Fruit fly (Drosophila melanogaster) ovary, adult (tissue): ENCODE measurements around the gene Surf6.

ENCODE experiments used
- CG17801 ChIP-seq: fragments of 200-800 bp; optimal IDR thresholded peaks from 2 replicates; lab custom pipeline; 2019; ENCODE audit warnings: missing biosample characterization, mild to moderate bottlenecking, missing genetic modification characterization, moderate library complexity; ENCODE audit not compliant: partially characterized antibody

Gene Surf6

DNA sequence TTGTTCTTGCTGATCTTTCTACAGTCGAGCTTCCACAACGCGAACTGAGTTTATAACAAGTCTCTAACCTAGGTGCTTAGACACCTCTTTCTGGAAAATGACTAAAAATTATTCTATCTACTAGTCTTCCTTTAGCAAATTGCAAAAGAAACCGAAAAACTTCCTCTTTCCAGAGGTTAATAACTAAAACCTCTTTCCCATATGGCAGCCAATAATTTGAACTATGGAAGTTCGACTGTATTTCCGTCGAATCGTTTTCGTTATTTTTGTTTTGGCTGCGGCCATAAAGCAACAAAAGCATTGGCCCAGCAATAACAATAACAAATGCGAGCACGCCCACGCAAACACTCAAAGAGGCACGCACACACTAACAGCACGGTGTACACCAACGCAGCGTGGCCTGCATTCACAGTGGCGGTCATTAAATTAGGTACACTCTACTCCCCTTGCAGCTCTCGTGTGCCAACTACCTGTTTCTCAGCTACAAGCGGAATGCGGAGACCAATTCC lies 24.2 kb downstream of the Surf6 start:
- TF ChIP-seq CG17801: peak; percentile 84

dm6 chr3R:19879470-19880052 lies 25.1 kb downstream of the Surf6 start, which contains the start of gene Ask1:
Gene Ask1 (plus strand): TSS chr3R:19879719.
- TF ChIP-seq CG17801: no peak

dm6 chr3R:19877427-19878076 lies 27.1 kb downstream of the Surf6 start, which contains the start of the genes CG17186 and Arc42:
Gene CG17186 (minus strand): TSS chr3R:19877514.
Gene Arc42 (plus strand): TSS chr3R:19877737.
- peak; percentile 33 for TF ChIP-seq CG17801

- no peak for TF ChIP-seq CG17801
Observed at dm6 chr3R:19875118-19875887, 29.4 kb downstream of the Surf6 start, which contains the start of gene Mrp5. Gene Mrp5 (minus strand): TSS chr3R:19875678.

- no peak for TF ChIP-seq CG17801
Observed at dm6 chr3R:19873102-19873737, 31.4 kb downstream of the Surf6 start.

- TF ChIP-seq CG17801: peak; percentile 85
Observed at dm6 chr3R:19863979-19864775, 40.5 kb downstream of the Surf6 start, which contains the start of the genes CG4572 and CG4686. Gene CG4572 (minus strand): TSS chr3R:19864393. Gene CG4686 (plus strand): TSS chr3R:19864496.

DNA sequence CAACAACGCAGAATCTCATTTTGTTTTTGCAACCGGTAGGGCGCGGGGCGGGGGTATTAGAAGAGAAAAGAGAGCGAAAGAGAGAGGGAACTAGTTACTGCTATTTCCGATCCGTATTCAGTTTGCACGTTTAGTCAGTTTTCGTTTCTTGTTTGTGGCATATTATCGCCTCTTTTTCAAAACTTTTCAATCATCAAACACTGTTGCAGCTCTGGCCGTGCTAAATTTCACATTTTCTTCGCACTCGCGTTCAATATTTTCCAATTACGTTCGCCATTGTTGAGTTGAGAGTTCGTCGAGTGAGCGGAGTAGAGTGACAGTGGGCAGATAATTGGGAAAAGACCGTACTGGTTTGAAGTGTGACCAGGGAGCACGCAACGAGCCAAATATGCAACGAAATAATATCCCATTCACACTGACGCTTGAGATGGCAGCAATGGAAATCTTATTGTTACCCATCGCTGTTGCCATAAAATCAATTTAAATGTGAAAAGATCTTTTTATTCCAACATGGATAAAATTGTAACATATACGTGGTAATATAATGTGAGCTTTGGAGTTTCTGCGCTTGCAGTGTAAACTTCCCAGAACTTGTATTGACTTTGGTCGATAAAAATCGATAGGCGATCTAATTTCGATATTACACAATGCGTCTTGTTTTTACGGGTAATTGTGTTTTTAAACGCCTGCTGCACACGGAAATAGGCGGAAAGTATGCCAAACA lies 43.5 kb downstream of the Surf6 start, which contains the start of the genes Ire1 and Mrm2:
Gene Ire1, minus strand, starts transcription at position 296 of the 724 bp plus-strand sequence.
Gene Mrm2, plus strand, starts transcription at position 615 of the 724 bp plus-strand sequence.
- peak; percentile 35 for TF ChIP-seq CG17801

dm6 chr3R:19859370-19860033 lies 45.2 kb downstream of the Surf6 start:
- no peak for TF ChIP-seq CG17801

DNA sequence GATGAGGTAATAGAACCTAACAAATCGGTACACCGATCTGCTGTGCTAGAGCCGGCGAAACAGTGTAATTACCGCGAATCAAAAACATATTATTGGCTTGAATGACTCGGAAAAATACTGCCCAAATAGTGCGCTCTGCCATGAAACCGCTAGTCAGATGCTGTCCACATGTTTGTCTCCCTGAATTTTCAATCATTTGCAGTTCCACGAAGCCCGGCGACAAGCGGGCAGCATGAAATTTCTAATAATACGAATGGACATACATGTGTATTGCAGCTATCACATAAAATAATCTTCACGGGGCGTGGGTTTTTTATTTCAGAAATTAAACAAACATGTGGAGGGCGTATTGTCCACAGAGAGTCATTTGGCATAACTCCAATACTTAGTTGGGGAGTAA lies 45.7 kb downstream of the Surf6 start:
- no peak for TF ChIP-seq CG17801

DNA sequence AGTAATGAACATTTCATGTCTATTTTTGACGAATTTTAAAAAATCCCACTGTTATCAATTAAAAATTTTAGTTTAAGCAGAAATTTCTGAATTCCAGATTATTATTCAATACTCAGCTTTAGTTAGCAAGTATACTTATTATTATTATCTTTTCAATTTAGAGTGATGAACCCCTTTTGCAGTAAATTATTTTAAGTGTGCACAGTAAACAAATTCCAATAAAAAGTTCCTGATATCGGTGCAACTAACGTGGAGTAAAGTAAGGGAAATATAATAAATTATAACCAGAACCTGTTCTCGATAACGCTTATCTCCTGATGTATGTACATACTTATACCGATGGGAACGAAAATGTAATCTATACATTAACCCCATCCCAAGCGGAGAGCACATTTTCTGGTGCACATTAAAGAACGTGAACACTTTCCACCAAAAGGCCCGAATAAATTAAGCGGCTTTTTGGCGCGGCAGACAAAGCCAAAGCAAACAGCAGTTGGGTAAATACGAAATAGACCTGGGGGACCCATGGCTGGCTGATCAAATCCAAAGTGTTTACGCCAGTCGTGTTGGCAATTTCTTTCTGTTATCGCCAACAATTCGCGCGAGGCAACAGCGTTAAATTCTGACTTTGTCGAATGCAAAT lies 46.5 kb downstream of the Surf6 start:
- TF ChIP-seq CG17801: peak; percentile 3
